Worm (Caenorhabditis elegans): ENCODE data around the gene C35D6.4.

DNA sequence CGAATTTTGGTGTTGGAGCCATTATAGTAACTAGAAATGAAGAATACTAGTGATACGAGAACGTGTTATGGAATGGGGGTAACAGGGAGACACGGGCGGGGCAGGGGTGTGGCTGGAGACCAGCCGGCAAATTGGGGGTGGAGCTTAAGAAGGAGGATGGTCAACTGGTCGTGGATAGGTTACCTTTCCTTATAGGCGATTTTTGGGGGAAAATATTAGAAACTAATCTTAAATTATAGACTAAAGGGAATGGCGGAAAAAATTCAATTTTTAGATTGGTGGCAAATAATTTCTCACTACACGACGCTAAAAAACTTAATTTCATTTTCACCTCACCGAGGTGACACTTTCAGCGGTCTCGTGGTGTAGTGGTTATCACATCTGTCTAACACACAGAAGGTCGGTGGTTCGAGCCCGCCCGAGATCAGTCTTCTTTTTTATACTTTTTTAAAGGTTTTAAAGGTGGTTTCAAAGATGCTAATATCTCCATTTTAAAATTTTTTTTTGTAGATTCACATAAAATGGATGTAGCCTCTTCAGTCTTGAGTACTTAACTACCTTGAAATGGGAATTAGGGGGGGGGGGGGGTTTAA, 49.1 kb downstream of the C35D6.4 start, which contains the start of gene Y65A5A.1:
- TF ChIP-seq sptf-1 (tag; optimal IDR thresholded peaks at IDR 0.05) (no peak), ztf-11 (tag; optimal IDR thresholded peaks at IDR 0.05) (no peak), nhr-237 (tag; optimal IDR thresholded peaks at IDR 0.05) (no peak), unc-39 (tag; optimal IDR thresholded peaks at IDR 0.05) (no peak)
